Fruit fly (Drosophila melanogaster) whole organism, prepupa: Measurements from ENCODE around the gene sage.
A peak's percentile ranks its signal among the peaks of the same experiment; 100 is the strongest.

Source experiments
- CG10631 ChIP-seq: fragments of 200-800 bp; sonication (Bioruptor generic); optimal IDR thresholded peaks from 2 replicates; lab custom pipeline; 2016; ENCODE audit warnings: missing biosample characterization, missing genetic modification characterization
- CG10669 ChIP-seq: fragments of 200-800 bp; sonication (Bioruptor generic); optimal IDR thresholded peaks from 3 replicates; lab custom pipeline; 2018; ENCODE audit warnings: missing biosample characterization, mild to moderate bottlenecking, missing genetic modification characterization, moderate library complexity
- CG11294 ChIP-seq: fragments of 200-800 bp; sonication (Bioruptor generic); IDR thresholded peaks from 2 replicates; pipeline ENCODE4 v1.3.6; 2022; ENCODE audit warnings: missing biosample characterization, missing genetic modification characterization
- CG11762 ChIP-seq: fragments of 200-800 bp; sonication (Bioruptor generic); optimal IDR thresholded peaks from 3 replicates; lab custom pipeline; 2016; ENCODE audit warnings: missing biosample characterization, missing genetic modification characterization; ENCODE audit not compliant: insufficient read depth
- CG11902 ChIP-seq: fragments of 200-800 bp; sonication (Bioruptor generic); optimal IDR thresholded peaks from 3 replicates; lab custom pipeline; 2016; ENCODE audit warnings: missing biosample characterization, missing genetic modification characterization
- CG15336 ChIP-seq: fragments of 200-800 bp; sonication (Bioruptor generic); IDR thresholded peaks from 2 replicates; pipeline ENCODE4 v1.3.6; 2022; ENCODE audit warnings: missing biosample characterization, missing genetic modification characterization
- CG16779 ChIP-seq: fragments of 200-800 bp; sonication (Bioruptor generic); optimal IDR thresholded peaks from 3 replicates; lab custom pipeline; 2017; ENCODE audit warnings: missing biosample characterization, mild to moderate bottlenecking, missing genetic modification characterization
- CG3032 ChIP-seq: fragments of 200-800 bp; optimal IDR thresholded peaks from 2 replicates; lab custom pipeline; 2019; ENCODE audit warnings: missing biosample characterization, mild to moderate bottlenecking, missing genetic modification characterization, moderate library complexity
- CG31627 ChIP-seq: fragments of 200-800 bp; sonication (Bioruptor generic); optimal IDR thresholded peaks from 3 replicates; lab custom pipeline; 2016; ENCODE audit warnings: missing biosample characterization, missing genetic modification characterization
- CG32006 ChIP-seq: fragments of 200-800 bp; sonication (Bioruptor generic); optimal IDR thresholded peaks from 3 replicates; lab custom pipeline; 2017; ENCODE audit warnings: missing biosample characterization, mild to moderate bottlenecking, missing genetic modification characterization
- CG4318 ChIP-seq: fragments of 200-800 bp; sonication (Bioruptor generic); optimal IDR thresholded peaks from 3 replicates; lab custom pipeline; 2017; ENCODE audit warnings: missing biosample characterization, mild to moderate bottlenecking, missing genetic modification characterization
- CG6792 ChIP-seq: fragments of 200-800 bp; sonication (Bioruptor generic); optimal IDR thresholded peaks from 3 replicates; lab custom pipeline; 2016; ENCODE audit warnings: missing biosample characterization, missing genetic modification characterization
- CG6808 ChIP-seq: fragments of 200-800 bp; sonication (Bioruptor generic); optimal IDR thresholded peaks from 3 replicates; lab custom pipeline; 2017; ENCODE audit warnings: missing biosample characterization, missing genetic modification characterization, mild to moderate bottlenecking, moderate library complexity, missing genetic modification reagents
- CG6854 ChIP-seq: fragments of 200-800 bp; sonication (Bioruptor generic); optimal IDR thresholded peaks from 2 replicates; lab custom pipeline; 2017; ENCODE audit warnings: missing biosample characterization, mild to moderate bottlenecking, missing genetic modification characterization
- CG8119 ChIP-seq: fragments of 200-800 bp; sonication (Bioruptor generic); IDR thresholded peaks from 3 replicates; pipeline ENCODE4 v1.3.6; 2022; ENCODE audit warnings: missing biosample characterization, missing genetic modification characterization
- CG8632 ChIP-seq: fragments of 200-800 bp; sonication (Bioruptor generic); optimal IDR thresholded peaks from 3 replicates; lab custom pipeline; 2016; ENCODE audit warnings: missing biosample characterization, missing genetic modification characterization
- CG9139 ChIP-seq: fragments of 200-800 bp; sonication (Bioruptor generic); optimal IDR thresholded peaks from 3 replicates; lab custom pipeline; 2017; ENCODE audit warnings: missing biosample characterization, mild to moderate bottlenecking, missing genetic modification characterization
- Eip75B ChIP-seq: fragments of 200-800 bp; sonication (Bioruptor generic); optimal IDR thresholded peaks from 3 replicates; lab custom pipeline; 2016; ENCODE audit warnings: missing biosample characterization, missing genetic modification characterization
- Eip78C ChIP-seq: fragments of 200-800 bp; sonication (Bioruptor generic); peaks from one replicate; lab custom pipeline; 2016; ENCODE audit warnings: missing biosample characterization, missing genetic modification characterization
- Ets21C ChIP-seq: fragments of 200-800 bp; sonication (Bioruptor generic); optimal IDR thresholded peaks from 3 replicates; lab custom pipeline; 2016; ENCODE audit warnings: missing biosample characterization, missing genetic modification characterization
- Ets96B ChIP-seq: fragments of 200-800 bp; optimal IDR thresholded peaks from 2 replicates; lab custom pipeline; 2019; ENCODE audit warnings: missing biosample characterization, mild to moderate bottlenecking, missing genetic modification characterization, moderate library complexity
- Hr38 ChIP-seq: sonication (Bioruptor generic); optimal IDR thresholded peaks from 2 replicates; lab custom pipeline; 2016; ENCODE audit warnings: missing biosample characterization, missing genetic modification characterization
- Hr4 ChIP-seq: fragments of 200-800 bp; sonication (Bioruptor generic); optimal IDR thresholded peaks from 3 replicates; lab custom pipeline; 2016; ENCODE audit warnings: missing biosample characterization, missing genetic modification characterization
- Lpt ChIP-seq: fragments of 200-800 bp; sonication (Bioruptor generic); optimal IDR thresholded peaks from 3 replicates; lab custom pipeline; 2016; ENCODE audit warnings: missing biosample characterization, missing genetic modification characterization
- Met ChIP-seq: fragments of 200-800 bp; sonication (Bioruptor generic); optimal IDR thresholded peaks from 3 replicates; lab custom pipeline; 2016; ENCODE audit warnings: missing biosample characterization, missing genetic modification characterization
- Smox ChIP-seq: fragments of 200-800 bp; sonication (Bioruptor generic); optimal IDR thresholded peaks from 3 replicates; lab custom pipeline; 2016; ENCODE audit warnings: missing biosample characterization, missing genetic modification characterization
- Sox14 ChIP-seq: fragments of 200-800 bp; sonication (Bioruptor generic); optimal IDR thresholded peaks from 3 replicates; lab custom pipeline; 2016; ENCODE audit warnings: missing biosample characterization, missing genetic modification characterization
- achi ChIP-seq: fragments of 200-800 bp; sonication (Bioruptor generic); optimal IDR thresholded peaks from 3 replicates; lab custom pipeline; 2016; ENCODE audit warnings: missing biosample characterization, missing genetic modification characterization
- acj6 ChIP-seq: fragments of 200-800 bp; sonication (Bioruptor generic); optimal IDR thresholded peaks from 3 replicates; lab custom pipeline; 2016; ENCODE audit warnings: missing biosample characterization, missing genetic modification characterization
- cyc ChIP-seq: fragments of 200-800 bp; sonication (Bioruptor generic); optimal IDR thresholded peaks from 3 replicates; lab custom pipeline; 2016; ENCODE audit warnings: missing biosample characterization, missing genetic modification characterization
- eg ChIP-seq: fragments of 200-800 bp; sonication (Bioruptor generic); IDR thresholded peaks from 3 replicates; pipeline ENCODE4 v1.3.6; 2022; ENCODE audit warnings: missing biosample characterization, missing genetic modification characterization
- esn ChIP-seq: fragments of 200-800 bp; sonication (Bioruptor generic); optimal IDR thresholded peaks from 2 replicates; lab custom pipeline; 2016; ENCODE audit warnings: missing biosample characterization, mild to moderate bottlenecking, missing genetic modification characterization, moderate library complexity
- fd85E ChIP-seq: fragments of 200-800 bp; sonication (Bioruptor generic); optimal IDR thresholded peaks from 3 replicates; lab custom pipeline; 2016; ENCODE audit warnings: missing biosample characterization, missing genetic modification characterization
- fkh ChIP-seq: fragments of 200-800 bp; sonication (Bioruptor generic); optimal IDR thresholded peaks from 3 replicates; lab custom pipeline; 2017; ENCODE audit warnings: missing biosample characterization, mild to moderate bottlenecking, missing genetic modification characterization, moderate library complexity
- lz ChIP-seq: fragments of 200-800 bp; sonication (Bioruptor generic); optimal IDR thresholded peaks from 3 replicates; lab custom pipeline; 2016; ENCODE audit warnings: missing biosample characterization, missing genetic modification characterization
- net ChIP-seq: fragments of 200-800 bp; sonication (Bioruptor generic); optimal IDR thresholded peaks from 3 replicates; lab custom pipeline; 2016; ENCODE audit warnings: missing biosample characterization, missing genetic modification characterization
- pdm3 ChIP-seq: fragments of 200-800 bp; sonication (Bioruptor generic); optimal IDR thresholded peaks from 3 replicates; lab custom pipeline; 2016; ENCODE audit warnings: missing biosample characterization, missing genetic modification characterization
- salr ChIP-seq, 2 experiments: fragments of 200-800 bp; sonication (Bioruptor generic); optimal IDR thresholded peaks; 3 replicates each; lab custom pipeline; 2016 to 2018; ENCODE audit warnings: missing biosample characterization in 2 of 2, missing genetic modification characterization in 2 of 2, mild to moderate bottlenecking in 1 of 2
- ss ChIP-seq, 2 experiments: fragments of 200-800 bp; sonication (Bioruptor generic); optimal IDR thresholded peaks; 2 replicates in 1 of 2; 3 replicates in 1 of 2; lab custom pipeline; 2017 to 2018; ENCODE audit warnings: mild to moderate bottlenecking in 2 of 2, missing biosample characterization in 2 of 2, missing genetic modification characterization in 2 of 2, moderate library complexity in 1 of 2
- svp ChIP-seq: fragments of 200-800 bp; sonication (Bioruptor generic); peaks from one replicate; lab custom pipeline; 2016; ENCODE audit warnings: missing biosample characterization, missing genetic modification characterization
- topi ChIP-seq: fragments of 200-800 bp; sonication (Bioruptor generic); optimal IDR thresholded peaks from 3 replicates; lab custom pipeline; 2016; ENCODE audit warnings: missing biosample characterization, missing genetic modification characterization

sage gene

DNA sequence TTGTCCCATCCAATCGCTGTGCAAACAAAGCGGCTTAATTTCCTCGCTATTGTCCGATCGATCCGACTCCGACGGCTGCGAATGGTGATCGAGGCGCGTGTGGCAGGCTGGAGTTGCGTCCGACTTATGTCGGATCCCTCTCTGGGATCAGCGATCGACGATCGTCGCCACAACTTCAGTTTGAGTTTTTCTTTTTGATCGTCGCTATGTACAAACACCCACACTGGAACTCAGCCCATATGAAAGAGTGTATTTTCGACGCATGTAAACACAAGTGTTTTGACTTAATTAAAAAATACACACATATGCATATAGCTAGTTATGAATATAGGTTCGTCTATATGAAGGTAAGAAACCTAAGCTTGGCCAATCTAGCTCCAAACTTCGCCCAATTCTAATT is at the start of gene sage:
Gene sage, minus strand, starts transcription at position 101 of the 400 bp plus-strand sequence.
- no peak for TF ChIP-seq CG6854 (GFP tag; lab: Kevin White, UChicago)
- no peak for TF ChIP-seq Smox (GFP tag; lab: Kevin White, UChicago)
- no peak for TF ChIP-seq CG31627 (GFP tag; lab: Kevin White, UChicago)
- no peak for TF ChIP-seq CG4318 (GFP tag; lab: Kevin White, UChicago)
- no peak for TF ChIP-seq CG10669 (GFP tag; lab: Kevin White, UChicago)
- no peak for TF ChIP-seq CG10631 (GFP tag; lab: Kevin White, UChicago)
- TF ChIP-seq CG8632 (GFP tag; lab: Kevin White, UChicago) = no peak
- no peak for TF ChIP-seq Eip78C (GFP tag; lab: Kevin White, UChicago)
- no peak for TF ChIP-seq CG11294
- TF ChIP-seq eg = no peak
- no peak for TF ChIP-seq topi (GFP tag; lab: Kevin White, UChicago)
- no peak for TF ChIP-seq fd85E (GFP tag; lab: Kevin White, UChicago)

DNA sequence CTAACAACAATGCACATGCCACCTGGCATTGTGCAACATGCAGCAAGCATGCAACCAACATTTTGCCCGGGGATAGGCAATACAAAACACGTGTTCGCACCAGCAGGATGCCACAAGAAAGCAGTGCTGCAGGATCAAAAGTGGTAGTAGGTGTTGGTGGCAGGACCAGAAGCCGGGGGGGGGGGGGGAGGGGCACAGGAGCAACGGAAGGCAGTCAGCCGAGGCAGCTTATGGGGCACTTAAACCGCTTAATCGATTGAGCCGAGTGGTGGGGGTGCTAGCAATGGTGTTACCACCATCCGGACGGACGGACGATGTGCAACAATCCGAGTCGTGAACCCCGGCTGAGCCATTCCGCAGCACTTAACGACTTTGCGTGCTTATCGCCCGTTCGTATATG is 33.2 kb upstream of the sage start:
- no peak for TF ChIP-seq Ets96B (tag; lab: Kevin White, UChicago)
- TF ChIP-seq fd85E (GFP tag; lab: Kevin White, UChicago) = no peak
- TF ChIP-seq CG10631 (GFP tag; lab: Kevin White, UChicago) = no peak
- TF ChIP-seq Hr4 (GFP tag; lab: Kevin White, UChicago) = no peak
- TF ChIP-seq Met (GFP tag; lab: Kevin White, UChicago) = no peak
- no peak for TF ChIP-seq Ets21C (GFP tag; lab: Kevin White, UChicago)
- TF ChIP-seq CG3032 (tag; lab: Kevin White, UChicago) = no peak
- no peak for TF ChIP-seq net
- no peak for TF ChIP-seq CG15336 (GFP tag; lab: Robert Waterston, UW)
- no peak for TF ChIP-seq svp (GFP tag; lab: Kevin White, UChicago)
- TF ChIP-seq Lpt (GFP tag; lab: Kevin White, UChicago) = no peak

DNA sequence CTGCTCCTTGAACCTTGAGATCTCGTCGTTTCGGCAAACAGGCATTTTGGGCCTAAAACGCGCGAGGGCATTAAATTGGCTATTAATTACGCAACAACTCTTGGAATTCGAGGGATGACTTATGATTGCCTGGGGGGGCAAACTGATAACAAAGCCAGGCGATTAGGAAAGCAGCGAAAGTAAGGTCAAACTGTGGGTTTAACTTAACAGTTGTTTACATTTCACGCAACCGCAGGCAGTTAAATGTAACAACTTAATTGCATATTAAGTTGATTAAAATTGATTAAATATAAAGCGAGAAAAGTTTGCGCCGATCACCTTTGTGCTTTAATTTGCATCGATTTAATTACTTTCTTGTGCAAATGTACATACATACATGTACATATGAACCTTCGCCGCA is 23.8 kb upstream of the sage start:
- TF ChIP-seq Sox14 (GFP tag; lab: Kevin White, UChicago) = no peak
- TF ChIP-seq Hr38 = no peak
- TF ChIP-seq CG8119 (GFP tag; lab: Robert Waterston, UW) = no peak
- TF ChIP-seq CG16779 (tag; lab: Kevin White, UChicago) = no peak
- TF ChIP-seq fd85E (GFP tag; lab: Kevin White, UChicago) = no peak
- TF ChIP-seq CG3032 (tag; lab: Kevin White, UChicago) = no peak
- TF ChIP-seq Lpt (GFP tag; lab: Kevin White, UChicago) = no peak
- TF ChIP-seq, all 60 proteins: peak for 0

DNA sequence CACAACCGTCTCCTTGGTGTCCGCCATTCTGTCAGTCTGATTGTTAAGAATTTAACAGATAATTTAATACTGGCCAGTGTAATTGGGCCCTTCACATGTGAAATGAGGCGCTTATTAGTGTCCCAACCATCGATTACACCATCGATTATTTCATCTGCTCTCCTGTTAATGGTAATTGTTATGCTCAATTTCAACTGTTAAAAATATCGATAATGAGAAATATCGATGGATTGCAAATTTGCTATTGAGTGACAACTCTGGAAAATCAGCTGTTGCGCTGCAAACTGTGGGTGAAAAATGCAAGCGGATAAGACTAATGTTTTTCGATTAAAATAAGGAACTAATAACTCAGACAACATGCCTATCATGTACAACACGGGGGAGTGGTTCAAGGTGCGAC is 2.8 kb upstream of the sage start, which contains the start of the genes TrpRS and Vps16A:
Gene TrpRS, minus strand, starts transcription at position 140 of the 400 bp plus-strand sequence.
Gene Vps16A, plus strand, starts transcription at position 255 of the 400 bp plus-strand sequence.
- no peak for TF ChIP-seq CG31627 (GFP tag; lab: Kevin White, UChicago)
- TF ChIP-seq acj6 (GFP tag; lab: Kevin White, UChicago) = no peak

DNA sequence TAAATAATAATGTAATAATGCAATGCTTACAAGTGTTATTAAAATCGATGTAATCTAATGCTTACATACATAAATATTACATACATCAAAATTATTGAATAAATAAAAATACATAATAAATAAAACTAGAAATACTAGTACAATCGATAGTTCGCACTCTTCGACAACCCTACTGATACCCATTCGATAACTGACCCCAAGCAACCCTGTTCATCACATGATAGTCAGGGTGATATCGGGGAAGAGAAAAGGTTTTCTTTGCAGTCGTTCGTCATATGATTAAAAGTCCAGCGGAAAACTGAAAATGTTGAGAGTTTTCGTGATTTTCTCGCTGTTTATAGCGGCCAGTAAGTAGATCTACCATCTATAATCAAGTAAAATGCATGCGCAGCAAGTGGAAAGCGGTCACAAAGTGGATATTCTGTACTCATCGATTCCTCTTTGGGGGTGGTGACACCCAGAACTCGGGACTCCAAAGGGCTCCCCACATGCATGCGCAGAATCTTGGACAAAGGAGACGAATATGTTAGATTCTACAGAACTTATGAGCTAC is 3.4 kb downstream of the sage start, which contains the start of gene ATP6AP2:
Gene ATP6AP2, plus strand, starts transcription at position 218 of the 553 bp plus-strand sequence.
- TF ChIP-seq CG11902 (GFP tag; lab: Kevin White, UChicago) = no peak
- TF ChIP-seq CG6792 (GFP tag; lab: Kevin White, UChicago) = no peak
- no peak for TF ChIP-seq CG6808
- TF ChIP-seq CG10669 (GFP tag; lab: Kevin White, UChicago) = no peak
- TF ChIP-seq CG32006 = no peak
- TF ChIP-seq Ets96B (tag; lab: Kevin White, UChicago) = no peak
- TF ChIP-seq Eip78C (GFP tag; lab: Kevin White, UChicago) = peak; percentile 76
- no peak for TF ChIP-seq pdm3 (GFP tag; lab: Kevin White, UChicago)
- no peak for TF ChIP-seq CG9139
- no peak for TF ChIP-seq fd85E (GFP tag; lab: Kevin White, UChicago)
- TF ChIP-seq CG11762 (GFP tag; lab: Kevin White, UChicago) = no peak
- peak; percentile 59 for TF ChIP-seq esn
- no peak for TF ChIP-seq Hr38
- TF ChIP-seq CG3032 (tag; lab: Kevin White, UChicago) = peak; percentile 58
- TF ChIP-seq CG15336 (GFP tag; lab: Robert Waterston, UW) = no peak
- TF ChIP-seq salr (GFP tag; optimal IDR thresholded peaks at IDR 0.05; lab: Kevin White, UChicago) = no peak
- TF ChIP-seq achi (GFP tag; lab: Kevin White, UChicago) = no peak
- TF ChIP-seq CG31627 (GFP tag; lab: Kevin White, UChicago) = peak; percentile 38
- TF ChIP-seq Met (GFP tag; lab: Kevin White, UChicago) = no peak
- peak; percentile 35 for TF ChIP-seq cyc (GFP tag; lab: Kevin White, UChicago)
- no peak for TF ChIP-seq Eip75B (GFP tag; lab: Kevin White, UChicago)
- no peak for TF ChIP-seq fkh (GFP tag; lab: Kevin White, UChicago)
- TF ChIP-seq lz (GFP tag; lab: Kevin White, UChicago) = peak; percentile 35
- TF ChIP-seq ss (GFP tag; optimal IDR thresholded peaks at IDR 0.05; lab: Kevin White, UChicago) = no peak
- TF ChIP-seq Smox (GFP tag; lab: Kevin White, UChicago) = no peak
- no peak for TF ChIP-seq Hr4 (GFP tag; lab: Kevin White, UChicago)
- TF ChIP-seq, all 60 proteins: peak for 6
